Worm (Caenorhabditis elegans) whole organism, L4 larva: Measurements from ENCODE around the gene F36A4.1.

Experiments used
- daf-16 ChIP-seq, 3 experiments: sonication (generic microtip); optimal IDR thresholded peaks; 2 replicates each; lab custom pipeline; 2016 to 2017; ENCODE audit warnings: missing genetic modification characterization in 3 of 3, missing genetic modification reagents in 3 of 3, mild to moderate bottlenecking in 2 of 3, missing compliant biosample characterization in 2 of 3, missing biosample characterization in 1 of 3, moderate library complexity in 1 of 3
- nhr-10 ChIP-seq: fragments of 150-350 bp; optimal IDR thresholded peaks from 2 replicates; lab custom pipeline; 2014; ENCODE audit warnings: missing biosample characterization, missing genetic modification characterization

DNA sequence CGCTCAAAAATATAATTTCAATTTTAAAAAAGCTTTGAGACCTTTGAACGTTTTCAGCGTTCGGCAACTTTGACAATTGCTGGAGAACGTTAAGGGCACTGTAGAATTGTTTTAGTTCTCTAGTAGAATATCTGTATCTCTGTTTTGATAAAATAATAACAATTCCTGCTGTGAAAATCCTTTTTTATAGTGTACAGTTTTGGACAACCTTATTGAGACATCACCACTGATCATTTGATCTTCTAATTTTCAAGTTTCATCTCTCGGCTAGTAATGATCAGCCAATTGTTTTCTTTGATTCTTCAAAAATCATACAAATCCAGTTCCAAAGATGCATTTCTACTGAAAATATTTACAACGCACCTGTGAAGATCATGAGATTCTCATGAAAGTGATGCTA, 20.3 kb downstream of the F36A4.1 start, which contains the start of gene F15E6.10:
- no peak for TF ChIP-seq nhr-10 (tag; lab: Kevin White, UChicago)
- no peak for TF ChIP-seq daf-16 (GFP tag; optimal IDR thresholded peaks at IDR 0.05; lab: Kevin White, UChicago)
- no peak for TF ChIP-seq daf-16 (tag; optimal IDR thresholded peaks at IDR 0.05; lab: Kevin White, UChicago)
